Fruit fly (Drosophila melanogaster): Measurements from ENCODE around the gene eEF1delta.

The eEF1delta gene

dm6 chr2L:10201743-10202142 lies 30.6 kb upstream of the eEF1delta start:
- no peak for TF ChIP-seq jim (GFP tag; optimal IDR thresholded peaks at IDR 0.05)
- no peak for TF ChIP-seq CG32264 (GFP tag; optimal IDR thresholded peaks at IDR 0.05)
- TF ChIP-seq dmrt93B (GFP tag; optimal IDR thresholded peaks at IDR 0.05), result no peak

- no peak for TF ChIP-seq Vsx2 (GFP tag; optimal IDR thresholded peaks at IDR 0.05; ENCODE audit: partially characterized antibody)
- TF ChIP-seq dl (GFP tag; optimal IDR thresholded peaks at IDR 0.05; ENCODE audit: insufficient read depth in 1 of 2, partially characterized antibody in 2 of 2), result no peak
- TF ChIP-seq Rel (GFP tag; optimal IDR thresholded peaks at IDR 0.05), result no peak
- no peak for TF ChIP-seq Rel (tag; optimal IDR thresholded peaks at IDR 0.05)
- TF ChIP-seq rgr (GFP tag; optimal IDR thresholded peaks at IDR 0.05), result no peak
- no peak for TF ChIP-seq Hr83 (GFP tag; optimal IDR thresholded peaks at IDR 0.05; ENCODE audit: poor library complexity, severe bottlenecking)
- no peak for TF ChIP-seq h (GFP tag; optimal IDR thresholded peaks at IDR 0.05)
- TF ChIP-seq OdsH (GFP tag; optimal IDR thresholded peaks at IDR 0.05), result no peak
- TF ChIP-seq foxo (GFP tag; optimal IDR thresholded peaks at IDR 0.05), result no peak
- TF ChIP-seq CrebA (GFP tag; optimal IDR thresholded peaks at IDR 0.05; ENCODE audit: borderline replicate concordance), result no peak
- no peak for TF ChIP-seq ey (GFP tag; optimal IDR thresholded peaks at IDR 0.05)
- TF ChIP-seq Dfd (GFP tag; optimal IDR thresholded peaks at IDR 0.05), result no peak
- no peak for TF ChIP-seq fru (GFP tag; optimal IDR thresholded peaks at IDR 0.05)
- no peak for TF ChIP-seq dsf (GFP tag; optimal IDR thresholded peaks at IDR 0.05; ENCODE audit: borderline replicate concordance)
- no peak for TF ChIP-seq woc (GFP tag; optimal IDR thresholded peaks at IDR 0.05)
- no peak for TF ChIP-seq N (GFP tag; optimal IDR thresholded peaks at IDR 0.05)
- no peak for TF ChIP-seq CG9705 (GFP tag; optimal IDR thresholded peaks at IDR 0.05)
- no peak for TF ChIP-seq Mio (GFP tag; optimal IDR thresholded peaks at IDR 0.05)
Measured at dm6 chr2L:10203933-10204509, 28.3 kb upstream of the eEF1delta start, which contains the start of gene CG34159. TSS of gene CG34159 (minus strand) at chr2L:10204317.

dm6 chr2L:10205940-10206339 lies 26.4 kb upstream of the eEF1delta start:
- TF ChIP-seq sage (GFP tag; optimal IDR thresholded peaks at IDR 0.05), result no peak
- TF ChIP-seq HLH106 (tag; optimal IDR thresholded peaks at IDR 0.05), result no peak

dm6 chr2L:10206633-10207162 lies 25.6 kb upstream of the eEF1delta start, which contains the start of gene Snx17:
TSS of gene Snx17 (minus strand) at chr2L:10206961.
- no peak for TF ChIP-seq sage (GFP tag; optimal IDR thresholded peaks at IDR 0.05)
- no peak for TF ChIP-seq sv (GFP tag; optimal IDR thresholded peaks at IDR 0.05)
- TF ChIP-seq Myc (optimal IDR thresholded peaks at IDR 0.05), result no peak
- no peak for TF ChIP-seq Dif (GFP tag; optimal IDR thresholded peaks at IDR 0.05; ENCODE audit: partially characterized antibody)
- TF ChIP-seq CG32264 (GFP tag; optimal IDR thresholded peaks at IDR 0.05), result no peak
- no peak for TF ChIP-seq Mio (GFP tag; optimal IDR thresholded peaks at IDR 0.05)
- TF ChIP-seq Rel (GFP tag; optimal IDR thresholded peaks at IDR 0.05), result no peak
- no peak for TF ChIP-seq Rel (tag; optimal IDR thresholded peaks at IDR 0.05)
- TF ChIP-seq Hr78 (GFP tag; optimal IDR thresholded peaks at IDR 0.05), result no peak
- no peak for TF ChIP-seq tai (GFP tag; optimal IDR thresholded peaks at IDR 0.05)
- TF ChIP-seq brk (GFP tag; optimal IDR thresholded peaks at IDR 0.05), result no peak
- TF ChIP-seq psq (GFP tag; optimal IDR thresholded peaks at IDR 0.05), result no peak
- no peak for TF ChIP-seq Abd-B (GFP tag; optimal IDR thresholded peaks at IDR 0.05)
- no peak for TF ChIP-seq CrebA (GFP tag; optimal IDR thresholded peaks at IDR 0.05; ENCODE audit: borderline replicate concordance)
- no peak for TF ChIP-seq woc (GFP tag; optimal IDR thresholded peaks at IDR 0.05)
- no peak for TF ChIP-seq lola (GFP tag; optimal IDR thresholded peaks at IDR 0.05)
- TF ChIP-seq CG9705 (GFP tag; optimal IDR thresholded peaks at IDR 0.05), result no peak

Measured in whole organism, wandering third instar larva.